Worm (Caenorhabditis elegans) whole organism, young adult: ENCODE results near the gene msp-78.
A peak's percentile ranks its signal among the peaks of the same experiment; 100 is the strongest.
"Not testable (repeated sequence)": the region's sequence is repeated elsewhere in the genome, so short reads cannot be mapped to it uniquely, and the experiment has no call there.

Experiments used
- B0035.1 ChIP-seq: sonication (generic microtip); optimal IDR thresholded peaks from 2 replicates; lab custom pipeline; 2016; ENCODE audit warnings: missing genetic modification characterization, mild to moderate bottlenecking, missing compliant biosample characterization, missing genotype, missing genetic modification reagents
- B0261.1 ChIP-seq: sonication (generic microtip); optimal IDR thresholded peaks from 2 replicates; lab custom pipeline; 2016; ENCODE audit warnings: mild to moderate bottlenecking, missing genetic modification characterization, moderate library complexity, missing compliant biosample characterization
- D2030.7 ChIP-seq: fragments of 200-800 bp; sonication (Bioruptor generic); IDR thresholded peaks from 2 replicates; pipeline ENCODE4 v1.3.6; 2022; ENCODE audit warnings: missing genetic modification reagents, missing genetic modification characterization, missing compliant biosample characterization
- F10E7.11 ChIP-seq: sonication (generic microtip); optimal IDR thresholded peaks from 2 replicates; lab custom pipeline; 2017; ENCODE audit warnings: mild to moderate bottlenecking, missing genetic modification characterization, moderate library complexity, missing compliant biosample characterization
- F22D6.2 ChIP-seq: sonication (generic microtip); optimal IDR thresholded peaks from 2 replicates; lab custom pipeline; 2016; ENCODE audit warnings: mild to moderate bottlenecking, missing genetic modification characterization, missing compliant biosample characterization
- K11D2.4 ChIP-seq: fragments of 200-800 bp; sonication (Bioruptor generic); IDR thresholded peaks from 2 replicates; pipeline ENCODE4 v1.3.6; 2022; ENCODE audit warnings: missing genetic modification reagents, missing genetic modification characterization, missing compliant biosample characterization
- T07F8.4 ChIP-seq: sonication (generic microtip); optimal IDR thresholded peaks from 2 replicates; lab custom pipeline; 2016; ENCODE audit warnings: mild to moderate bottlenecking, missing genetic modification characterization, moderate library complexity, missing compliant biosample characterization
- Y79H2A.3 ChIP-seq: fragments of 200-800 bp; sonication (Bioruptor generic); conservative IDR thresholded peaks from 2 replicates; pipeline ENCODE4 v1.3.6; 2022; ENCODE audit warnings: missing genetic modification reagents, missing genetic modification characterization, missing compliant biosample characterization
- akir-1 ChIP-seq: fragments of 200-800 bp; sonication (Bioruptor generic); optimal IDR thresholded peaks from 2 replicates; lab custom pipeline; 2018; ENCODE audit warnings: mild to moderate bottlenecking, missing genetic modification characterization, moderate library complexity, missing compliant biosample characterization
- aptf-3 ChIP-seq: fragments of 200-800 bp; sonication (Bioruptor generic); IDR thresholded peaks from 2 replicates; pipeline ENCODE4 v1.3.6; 2022; ENCODE audit warnings: missing genetic modification characterization, missing compliant biosample characterization
- attf-5 ChIP-seq: fragments of 200-800 bp; sonication (Bioruptor generic); optimal IDR thresholded peaks from 2 replicates; lab custom pipeline; 2018; ENCODE audit warnings: mild to moderate bottlenecking, missing genetic modification characterization, missing compliant biosample characterization
- bed-1 ChIP-seq: fragments of 200-800 bp; sonication (Bioruptor generic); IDR thresholded peaks from 2 replicates; pipeline ENCODE4 v1.3.6; 2022; ENCODE audit warnings: missing genetic modification reagents, missing genetic modification characterization, missing compliant biosample characterization
- cebp-2 ChIP-seq: fragments of 200-800 bp; sonication (Bioruptor generic); IDR thresholded peaks from 2 replicates; pipeline ENCODE4 v1.3.6; 2022; ENCODE audit warnings: missing genetic modification characterization, missing compliant biosample characterization
- die-1 ChIP-seq: sonication (generic microtip); optimal IDR thresholded peaks from 2 replicates; lab custom pipeline; 2016; ENCODE audit warnings: missing genotype, mild to moderate bottlenecking, missing genetic modification characterization, missing compliant biosample characterization
- dox-1 ChIP-seq: fragments of 200-800 bp; sonication (Bioruptor generic); IDR thresholded peaks from 2 replicates; pipeline ENCODE4 v1.3.6; 2022; ENCODE audit warnings: missing genetic modification reagents, missing genetic modification characterization, missing compliant biosample characterization
- hrde-1 ChIP-seq: sonication (generic microtip); optimal IDR thresholded peaks from 2 replicates; lab custom pipeline; 2016; ENCODE audit warnings: missing genetic modification characterization, mild to moderate bottlenecking, missing compliant biosample characterization, moderate library complexity, missing genotype, missing genetic modification reagents, borderline replicate concordance
- hsf-1 ChIP-seq: fragments of 200-800 bp; sonication (Bioruptor generic); IDR thresholded peaks from 2 replicates; pipeline ENCODE4 v1.3.6; 2022; ENCODE audit warnings: missing genetic modification reagents, missing genetic modification characterization, missing compliant biosample characterization
- lag-1 ChIP-seq: fragments of 200-800 bp; sonication (Bioruptor generic); IDR thresholded peaks from 2 replicates; pipeline ENCODE4 v1.3.6; 2022; ENCODE audit warnings: missing genetic modification reagents, missing genetic modification characterization, missing compliant biosample characterization
- let-526 ChIP-seq: fragments of 200-800 bp; sonication (Bioruptor generic); IDR thresholded peaks from 2 replicates; pipeline ENCODE4 v1.3.6; 2022; ENCODE audit warnings: missing genetic modification reagents, missing genetic modification characterization, missing compliant biosample characterization
- lin-35 ChIP-seq, 3 experiments: fragments of 150-350 bp in 2 of 3; sonication (generic microtip) in 1 of 3; optimal IDR thresholded peaks; 2 replicates each; lab custom pipeline; 2014 to 2018; ENCODE audit warnings: missing biosample characterization in 3 of 3, missing genetic modification characterization in 3 of 3, missing genetic modification reagents in 3 of 3
- lin-54 ChIP-seq: fragments of 200-800 bp; sonication (Bioruptor generic); optimal IDR thresholded peaks from 2 replicates; lab custom pipeline; 2018; ENCODE audit warnings: mild to moderate bottlenecking, missing genetic modification characterization, missing compliant biosample characterization
- lsy-27 ChIP-seq: sonication (generic microtip); optimal IDR thresholded peaks from 2 replicates; lab custom pipeline; 2017; ENCODE audit warnings: missing genetic modification characterization, mild to moderate bottlenecking, missing compliant biosample characterization, antibody characterized with exemption, missing genotype, borderline replicate concordance; ENCODE audit not compliant: insufficient read depth
- madf-3 ChIP-seq: fragments of 200-800 bp; sonication (Bioruptor generic); IDR thresholded peaks from 2 replicates; pipeline ENCODE4 v1.3.6; 2022; ENCODE audit warnings: missing genetic modification reagents, missing genetic modification characterization, missing compliant biosample characterization
- madf-6 ChIP-seq: fragments of 200-800 bp; sonication (Bioruptor generic); IDR thresholded peaks from 2 replicates; pipeline ENCODE4 v1.3.6; 2022; ENCODE audit warnings: missing genetic modification reagents, missing genetic modification characterization, missing compliant biosample characterization
- nfyb-1 ChIP-seq: fragments of 200-800 bp; sonication (Bioruptor generic); IDR thresholded peaks from 2 replicates; pipeline ENCODE4 v1.3.6; 2022; ENCODE audit warnings: missing genetic modification reagents, missing genetic modification characterization, missing compliant biosample characterization
- nhr-80 ChIP-seq: sonication (generic microtip); optimal IDR thresholded peaks from 2 replicates; lab custom pipeline; 2016; ENCODE audit warnings: missing genetic modification characterization, missing compliant biosample characterization
- nhr-90 ChIP-seq: sonication (generic microtip); optimal IDR thresholded peaks from 2 replicates; lab custom pipeline; 2016; ENCODE audit warnings: missing genotype, mild to moderate bottlenecking, missing genetic modification characterization, missing compliant biosample characterization
- pbrm-1 ChIP-seq: fragments of 200-800 bp; sonication (Bioruptor generic); IDR thresholded peaks from 2 replicates; pipeline ENCODE4 v1.3.6; 2022; ENCODE audit warnings: missing genetic modification reagents, missing genetic modification characterization, missing compliant biosample characterization
- sea-2 ChIP-seq: fragments of 200-800 bp; sonication (Bioruptor generic); IDR thresholded peaks from 2 replicates; pipeline ENCODE4 v1.3.6; 2022; ENCODE audit warnings: missing genetic modification characterization, missing compliant biosample characterization
- snpc-1.1 ChIP-seq: sonication (generic microtip); optimal IDR thresholded peaks from 2 replicates; lab custom pipeline; 2017; ENCODE audit warnings: missing genetic modification characterization, mild to moderate bottlenecking, missing compliant biosample characterization, antibody characterized with exemption, moderate library complexity, missing genotype, missing genetic modification reagents; ENCODE audit not compliant: insufficient read depth
- snpc-1.3 ChIP-seq: sonication (generic microtip); optimal IDR thresholded peaks from 2 replicates; lab custom pipeline; 2017; ENCODE audit warnings: missing genetic modification characterization, mild to moderate bottlenecking, missing compliant biosample characterization, antibody characterized with exemption, moderate library complexity, missing genotype, missing genetic modification reagents; ENCODE audit not compliant: insufficient read depth
- tlf-1 ChIP-seq: fragments of 200-800 bp; sonication (Bioruptor generic); optimal IDR thresholded peaks from 2 replicates; lab custom pipeline; 2018; ENCODE audit warnings: mild to moderate bottlenecking, missing genetic modification characterization, missing compliant biosample characterization
- unc-130 ChIP-seq: sonication (generic microtip); optimal IDR thresholded peaks from 2 replicates; lab custom pipeline; 2016; ENCODE audit warnings: missing genetic modification reagents, missing genetic modification characterization, missing compliant biosample characterization
- xnd-1 ChIP-seq: sonication (generic microtip); optimal IDR thresholded peaks from 2 replicates; lab custom pipeline; 2016; ENCODE audit warnings: missing genotype, missing genetic modification reagents, missing genetic modification characterization, missing compliant biosample characterization

The msp-78 gene

ce11 chrIV:9761751-9762150, 8.1 kb upstream of the msp-78 start:
- no peak for TF ChIP-seq B0261.1 (tag; lab: Kevin White, UChicago)
- TF ChIP-seq F10E7.11, result no peak
- TF ChIP-seq lsy-27 (tag; lab: Kevin White, UChicago), result no peak
- TF ChIP-seq madf-3 (GFP tag; lab: Robert Waterston, UW), result no peak
- no peak for TF ChIP-seq madf-6 (GFP tag; lab: Robert Waterston, UW)
- no peak for TF ChIP-seq K11D2.4 (GFP tag; lab: Robert Waterston, UW)
- no peak for TF ChIP-seq bed-1
- no peak for TF ChIP-seq let-526
- TF ChIP-seq hsf-1 (GFP tag; lab: Robert Waterston, UW), result no peak
- no peak for TF ChIP-seq unc-130
- TF ChIP-seq attf-5 (GFP tag; lab: Kevin White, UChicago), result no peak

DNA sequence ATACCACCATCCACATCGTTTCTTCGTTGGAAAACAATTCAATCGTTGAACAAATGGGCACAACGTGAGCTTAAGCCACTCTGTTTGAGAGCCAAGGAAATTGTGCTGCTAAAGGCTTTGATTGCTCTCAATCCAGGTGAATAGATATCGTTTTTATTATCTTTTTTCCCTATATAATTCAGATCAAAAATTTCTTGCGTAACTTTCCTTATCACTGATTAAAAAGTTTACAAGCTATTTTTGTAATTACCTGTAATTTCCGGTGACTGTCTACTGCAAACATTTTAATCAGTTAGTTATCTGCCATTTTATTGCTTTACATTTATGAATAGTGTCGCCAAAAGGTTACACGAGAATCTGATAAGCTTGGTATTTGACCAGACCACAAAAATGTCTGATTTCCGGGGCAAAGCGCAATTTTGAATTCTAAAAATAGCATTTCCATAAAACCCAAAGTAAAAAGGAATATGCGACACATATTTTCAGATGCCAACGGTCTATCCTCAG, 7.1 kb upstream of the msp-78 start:
- TF ChIP-seq nhr-80 (tag; lab: Kevin White, UChicago), result peak; percentile 12
- no peak for TF ChIP-seq dox-1 (GFP tag; lab: Robert Waterston, UW)

- TF ChIP-seq snpc-1.1 (tag; lab: Kevin White, UChicago), result no peak
- no peak for TF ChIP-seq die-1 (tag; lab: Kevin White, UChicago)
- TF ChIP-seq T07F8.4, result no peak
- TF ChIP-seq tlf-1 (GFP tag; lab: Kevin White, UChicago), result no peak
- no peak for TF ChIP-seq F10E7.11
- no peak for TF ChIP-seq aptf-3 (GFP tag; lab: Robert Waterston, UW)
- no peak for TF ChIP-seq B0035.1 (tag; lab: Kevin White, UChicago)
- no peak for TF ChIP-seq lin-54 (GFP tag; lab: Kevin White, UChicago)
- TF ChIP-seq akir-1 (GFP tag; lab: Kevin White, UChicago), result no peak
- no peak for TF ChIP-seq lin-35 (GFP tag; optimal IDR thresholded peaks at IDR 0.05; lab: Kevin White, UChicago)
- TF ChIP-seq hrde-1 (tag; lab: Kevin White, UChicago), result no peak
- no peak for TF ChIP-seq xnd-1 (tag; lab: Kevin White, UChicago)
- no peak for TF ChIP-seq D2030.7
- no peak for TF ChIP-seq sea-2 (GFP tag; lab: Robert Waterston, UW)
- no peak for TF ChIP-seq snpc-1.3 (tag; lab: Kevin White, UChicago)
- TF ChIP-seq F22D6.2 (tag; lab: Kevin White, UChicago), result no peak
- no peak for TF ChIP-seq nhr-90 (tag; lab: Kevin White, UChicago)
- TF ChIP-seq cebp-2, result no peak
- no peak for TF ChIP-seq lag-1
These were observed 3.6 kb upstream of the msp-78 start, which contains the start of gene ssp-36 for ce11 chrIV:9766250-9766649. Gene ssp-36 (minus strand): TSS chrIV:9766350.

ce11 chrIV:9767054-9767453, 2.8 kb upstream of the msp-78 start, which contains the start of gene msp-79:
Gene msp-79 (minus strand): TSS chrIV:9767154.
- not testable (repeated sequence) for TF ChIP-seq pbrm-1 (GFP tag; lab: Robert Waterston, UW); nfyb-1 (GFP tag; lab: Robert Waterston, UW); Y79H2A.3
